Worm (Caenorhabditis elegans): ENCODE results near the gene srg-69.

DNA sequence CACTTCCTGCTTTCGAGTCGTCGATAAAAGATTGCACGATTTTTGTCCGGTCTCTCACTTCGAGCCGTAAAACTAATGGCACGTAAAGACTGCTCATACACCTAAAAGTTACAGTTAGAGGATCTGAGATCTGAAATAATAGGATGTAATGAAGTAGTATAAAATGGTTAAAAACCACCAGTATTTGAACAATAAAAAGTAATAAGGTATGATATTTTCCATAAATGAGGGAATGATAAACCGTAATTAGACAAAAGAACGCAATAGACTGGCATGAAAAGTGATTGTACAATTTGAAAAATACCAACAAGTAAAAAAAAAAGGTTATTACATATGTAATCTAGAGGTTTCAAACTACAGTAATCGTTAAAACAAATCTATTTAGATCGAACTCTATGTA, 37.6 kb downstream of the srg-69 start, which contains the start of gene brap-2:
- TF ChIP-seq ceh-31 (tag; optimal IDR thresholded peaks at IDR 0.05) (no peak), unc-86 (tag; optimal IDR thresholded peaks at IDR 0.05) (no peak), ceh-18 (tag; optimal IDR thresholded peaks at IDR 0.05) (no peak)

All from whole organism, late embryonic.